Worm (Caenorhabditis elegans) whole organism, L4 larva: ENCODE results near the gene nlp-25.

ENCODE experiments used
- aha-1 ChIP-seq: fragments of 150-350 bp; peaks from one replicate; lab custom pipeline; 2014; ENCODE audit warnings: missing biosample characterization, missing genetic modification characterization
- daf-16 ChIP-seq, 3 experiments: sonication (generic microtip); optimal IDR thresholded peaks; 2 replicates each; lab custom pipeline; 2016 to 2017; ENCODE audit warnings: missing genetic modification characterization in 3 of 3, missing genetic modification reagents in 3 of 3, mild to moderate bottlenecking in 2 of 3, missing compliant biosample characterization in 2 of 3, missing biosample characterization in 1 of 3, moderate library complexity in 1 of 3
- hif-1 ChIP-seq, 2 experiments: sonication (generic microtip); optimal IDR thresholded peaks; 2 replicates each; lab custom pipeline; 2016 to 2017; ENCODE audit warnings: missing compliant biosample characterization in 2 of 2, missing genetic modification characterization in 2 of 2, missing genetic modification reagents in 2 of 2, missing genotype in 2 of 2, mild to moderate bottlenecking in 1 of 2
- lin-38 ChIP-seq: fragments of 200-800 bp; sonication (Bioruptor generic); IDR thresholded peaks from 2 replicates; pipeline ENCODE4 v1.3.6; 2022; ENCODE audit warnings: missing genetic modification reagents, missing genetic modification characterization, missing compliant biosample characterization

Gene nlp-25

ce11 chrV:19645572-19646155 is 39.7 kb downstream of the nlp-25 start, which contains the start of gene Y43F8C.9:
Gene Y43F8C.9, plus strand, starts transcription at chrV:19646105.
- TF ChIP-seq lin-38 (GFP tag; lab: Robert Waterston, UW) (peak; percentile 45), hif-1 (tag; optimal IDR thresholded peaks at IDR 0.05; lab: Kevin White, UChicago) (no peak)

- TF ChIP-seq aha-1, result peak; percentile 63
- no peak for TF ChIP-seq daf-16 (GFP tag; optimal IDR thresholded peaks at IDR 0.05; lab: Kevin White, UChicago)
- no peak for TF ChIP-seq daf-16 (tag; optimal IDR thresholded peaks at IDR 0.05; lab: Kevin White, UChicago)
- TF ChIP-seq, all 104 proteins: peak for 1
These were observed 49.2 kb downstream of the nlp-25 start, which contains the start of gene dmd-3 for ce11 chrV:19655151-19655550. Gene dmd-3, minus strand, starts transcription at chrV:19655251.
